Worm (Caenorhabditis elegans): ENCODE results near the gene itm-2.

The itm-2 gene

DNA sequence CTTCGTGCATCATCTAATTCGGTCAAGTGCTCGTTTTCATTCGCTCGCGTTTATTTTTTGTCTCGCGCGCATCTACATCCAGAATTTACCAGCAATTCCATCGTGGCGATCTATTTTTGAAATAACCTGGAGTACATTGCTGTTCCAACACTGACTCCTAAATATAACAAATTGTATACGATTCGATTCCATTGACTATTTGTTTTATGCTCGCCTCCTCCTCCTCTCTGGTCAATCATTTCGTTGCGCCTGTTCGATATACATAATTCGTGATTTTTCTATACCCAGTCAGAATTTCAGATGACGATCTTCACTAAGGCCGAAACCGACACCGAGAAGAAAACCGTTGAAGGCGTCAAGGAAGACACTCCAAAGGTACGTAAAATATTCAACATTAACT is at the start of gene itm-2:
itm-2 (plus strand) TSS at position 301 of the 400 bp plus-strand sequence.
- TF ChIP-seq F10E7.11 (tag; optimal IDR thresholded peaks at IDR 0.05) (no peak), egl-18 (GFP tag; IDR thresholded peaks at IDR 0.05) (no peak), snpc-3.4 (tag; optimal IDR thresholded peaks at IDR 0.05) (no peak), F37B4.10 (GFP tag; IDR thresholded peaks at IDR 0.05) (no peak), B0336.3 (GFP tag; IDR thresholded peaks at IDR 0.05) (no peak), F23B12.7 (tag; optimal IDR thresholded peaks at IDR 0.05; ENCODE audit: insufficient read depth) (no peak), nhr-90 (tag; optimal IDR thresholded peaks at IDR 0.05) (no peak), tlf-1 (GFP tag; optimal IDR thresholded peaks at IDR 0.05) (no peak), ama-1 (optimal IDR thresholded peaks at IDR 0.05) (no peak), ama-1 (GFP tag; optimal IDR thresholded peaks at IDR 0.05) (no peak), lir-1 (GFP tag; conservative IDR thresholded peaks at IDR 0.05) (no peak), aptf-2 (GFP tag; conservative IDR thresholded peaks at IDR 0.05) (no peak), ets-4 (GFP tag; optimal IDR thresholded peaks at IDR 0.05) (no peak), zim-3 (tag; optimal IDR thresholded peaks at IDR 0.05) (no peak), mxl-1 (tag; optimal IDR thresholded peaks at IDR 0.05) (no peak), repo-1 (tag; optimal IDR thresholded peaks at IDR 0.05) (no peak), snpc-1.3 (tag; optimal IDR thresholded peaks at IDR 0.05; ENCODE audit: insufficient read depth) (no peak)

DNA sequence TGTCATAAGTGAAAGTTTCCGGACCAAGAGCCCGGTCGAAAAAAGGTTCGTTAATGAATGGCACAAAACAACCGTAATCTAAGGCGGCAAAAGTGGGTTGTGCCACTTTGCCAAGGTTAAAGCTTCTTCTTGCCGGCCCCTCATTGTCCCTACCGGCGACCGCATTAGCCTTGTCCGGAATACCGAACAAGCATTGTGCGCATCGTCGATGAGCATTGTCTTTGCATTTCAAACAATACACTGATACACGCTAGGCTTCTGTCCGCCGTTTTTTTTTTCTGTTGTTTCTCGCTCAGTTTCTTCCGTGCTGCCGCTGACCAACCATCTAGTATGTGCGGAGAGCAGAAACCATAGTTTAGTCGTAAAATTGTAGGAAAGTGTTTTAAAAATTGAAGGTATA is 47.7 kb upstream of the itm-2 start, which contains the start of gene C03F11.2:
C03F11.2 (minus strand) TSS at position 101 of the 400 bp plus-strand sequence.
- no peak for TF ChIP-seq lin-35 (GFP tag; optimal IDR thresholded peaks at IDR 0.05)
- peak; percentile 38 for TF ChIP-seq nhr-80 (tag; optimal IDR thresholded peaks at IDR 0.05)

DNA sequence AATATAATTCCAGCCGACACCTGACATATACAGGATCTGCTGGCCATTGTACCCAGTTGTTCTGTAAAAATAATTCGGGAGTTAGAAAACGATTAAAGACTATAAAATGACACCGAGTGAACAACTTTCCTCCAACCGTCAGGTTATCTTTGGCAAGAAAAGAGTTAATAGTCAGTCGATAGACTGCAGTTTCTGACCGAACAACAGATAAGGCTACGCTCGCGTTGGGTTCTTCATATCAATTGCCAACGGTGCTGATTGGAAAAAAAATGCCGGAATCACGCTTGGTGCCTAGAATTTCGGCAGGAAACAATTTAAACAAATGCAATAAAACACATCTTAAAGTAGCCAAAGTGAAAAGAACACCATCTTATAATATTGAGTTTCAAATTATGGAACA is 44.4 kb upstream of the itm-2 start, which contains the start of gene scav-1:
scav-1 (minus strand) TSS at position 61 of the 400 bp plus-strand sequence.
- TF ChIP-seq ceh-91 (GFP tag; IDR thresholded peaks at IDR 0.05) (no peak), Y67H2A.10 (GFP tag; conservative IDR thresholded peaks at IDR 0.05) (no peak), snpc-1.1 (tag; optimal IDR thresholded peaks at IDR 0.05; ENCODE audit: insufficient read depth) (no peak), lin-35 (GFP tag; optimal IDR thresholded peaks at IDR 0.05) (no peak), nhr-80 (tag; optimal IDR thresholded peaks at IDR 0.05) (peak; percentile 95), ets-4 (GFP tag; optimal IDR thresholded peaks at IDR 0.05) (peak; percentile 51), lsy-27 (tag; optimal IDR thresholded peaks at IDR 0.05; ENCODE audit: borderline replicate concordance, insufficient read depth) (no peak), ama-1 (optimal IDR thresholded peaks at IDR 0.05) (no peak), ama-1 (GFP tag; optimal IDR thresholded peaks at IDR 0.05) (no peak), let-607 (tag; optimal IDR thresholded peaks at IDR 0.05) (peak; percentile 57 to 85), dox-1 (GFP tag; IDR thresholded peaks at IDR 0.05) (peak; percentile 41; the same call in 1 of the 2 replicates), F23B12.7 (tag; optimal IDR thresholded peaks at IDR 0.05; ENCODE audit: insufficient read depth) (peak; percentile 7)

DNA sequence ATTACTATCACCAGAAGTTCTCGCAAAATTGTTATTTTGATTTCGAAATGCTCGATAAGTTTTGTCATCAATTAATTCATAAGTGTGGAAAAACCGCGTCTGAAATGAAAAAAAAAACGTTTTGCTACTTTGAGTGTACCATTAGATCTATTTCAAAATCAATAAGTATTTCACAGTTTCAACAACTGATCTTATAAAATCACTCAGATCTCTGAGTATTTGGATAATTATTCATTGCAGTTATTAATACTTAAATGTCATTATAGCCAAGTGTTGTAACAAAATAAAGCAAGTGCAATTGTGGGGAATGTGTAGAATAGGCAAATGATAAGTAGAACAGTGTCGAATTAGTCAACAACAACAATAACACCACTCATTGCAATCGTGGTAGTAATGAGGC is 38.6 kb upstream of the itm-2 start, which contains the start of gene C03F11.4:
C03F11.4 (minus strand) TSS at position 101 of the 400 bp plus-strand sequence.
- TF ChIP-seq T26A5.8 (tag; optimal IDR thresholded peaks at IDR 0.05) = no peak
- TF ChIP-seq pbrm-1 (GFP tag; IDR thresholded peaks at IDR 0.05) = no peak
- no peak for TF ChIP-seq lag-1 (GFP tag; IDR thresholded peaks at IDR 0.05)
- TF ChIP-seq lin-40 (tag; optimal IDR thresholded peaks at IDR 0.05) = no peak
- TF ChIP-seq athp-1 (tag; optimal IDR thresholded peaks at IDR 0.05) = no peak
- no peak for TF ChIP-seq repo-1 (tag; optimal IDR thresholded peaks at IDR 0.05)
- no peak for TF ChIP-seq akir-1 (GFP tag; optimal IDR thresholded peaks at IDR 0.05)
- no peak for TF ChIP-seq ceh-40 (GFP tag; IDR thresholded peaks at IDR 0.05)
- no peak for TF ChIP-seq bed-2 (GFP tag; IDR thresholded peaks at IDR 0.05)
- no peak for TF ChIP-seq mxl-1 (tag; optimal IDR thresholded peaks at IDR 0.05)
- no peak for TF ChIP-seq lin-35 (GFP tag; optimal IDR thresholded peaks at IDR 0.05)
- no peak for TF ChIP-seq ztf-3 (GFP tag; optimal IDR thresholded peaks at IDR 0.05)
- no peak for TF ChIP-seq Y53F4B.3 (GFP tag; IDR thresholded peaks at IDR 0.05)
- no peak for TF ChIP-seq snpc-4 (GFP tag; optimal IDR thresholded peaks at IDR 0.05)
- TF ChIP-seq snpc-4 (tag; optimal IDR thresholded peaks at IDR 0.05) = no peak
- TF ChIP-seq madf-8 (GFP tag; conservative IDR thresholded peaks at IDR 0.05) = no peak
- TF ChIP-seq egrh-3 (GFP tag; IDR thresholded peaks at IDR 0.05) = no peak
- no peak for TF ChIP-seq let-526 (GFP tag; IDR thresholded peaks at IDR 0.05)
- no peak for TF ChIP-seq Y79H2A.3 (GFP tag; conservative IDR thresholded peaks at IDR 0.05)
- no peak for TF ChIP-seq nfya-1 (tag; optimal IDR thresholded peaks at IDR 0.05; ENCODE audit: borderline replicate concordance, insufficient read depth)

Data from whole organism, young adult.